Worm (Caenorhabditis elegans) whole organism, young adult: ENCODE results near the gene str-176.
A peak's percentile ranks its signal among the peaks of the same experiment; 100 is the strongest.

Experiments
- B0336.3 ChIP-seq: fragments of 200-800 bp; sonication (Bioruptor generic); IDR thresholded peaks from 2 replicates; pipeline ENCODE4 v1.3.6; 2022; ENCODE audit warnings: missing genetic modification characterization, missing compliant biosample characterization
- C06A6.2 ChIP-seq: fragments of 200-800 bp; sonication (Bioruptor generic); conservative IDR thresholded peaks from 2 replicates; pipeline ENCODE4 v1.3.6; 2022; ENCODE audit warnings: missing genetic modification characterization, missing compliant biosample characterization
- F57A8.1 ChIP-seq: fragments of 200-800 bp; sonication (Bioruptor generic); optimal IDR thresholded peaks from 2 replicates; lab custom pipeline; 2018; ENCODE audit warnings: mild to moderate bottlenecking, missing genetic modification characterization, moderate library complexity, missing compliant biosample characterization
- F57C9.4 ChIP-seq: sonication (generic microtip); optimal IDR thresholded peaks from 2 replicates; lab custom pipeline; 2017; ENCODE audit warnings: mild to moderate bottlenecking, missing genetic modification characterization, missing compliant biosample characterization
- Y53F4B.3 ChIP-seq: fragments of 200-800 bp; sonication (Bioruptor generic); IDR thresholded peaks from 2 replicates; pipeline ENCODE4 v1.3.6; 2022; ENCODE audit warnings: missing genetic modification reagents, missing genetic modification characterization, missing compliant biosample characterization
- Y53G8AR.9 ChIP-seq: fragments of 200-800 bp; sonication (Bioruptor generic); conservative IDR thresholded peaks from 2 replicates; pipeline ENCODE4 v1.3.6; 2022; ENCODE audit warnings: missing genetic modification reagents, missing genetic modification characterization, missing compliant biosample characterization
- Y95B8A.8 ChIP-seq: fragments of 200-800 bp; sonication (Bioruptor generic); IDR thresholded peaks from 2 replicates; pipeline ENCODE4 v1.3.6; 2022; ENCODE audit warnings: missing genetic modification reagents, missing genetic modification characterization, missing compliant biosample characterization
- akir-1 ChIP-seq: fragments of 200-800 bp; sonication (Bioruptor generic); optimal IDR thresholded peaks from 2 replicates; lab custom pipeline; 2018; ENCODE audit warnings: mild to moderate bottlenecking, missing genetic modification characterization, moderate library complexity, missing compliant biosample characterization
- aptf-2 ChIP-seq: fragments of 200-800 bp; sonication (Bioruptor generic); conservative IDR thresholded peaks from 2 replicates; pipeline ENCODE4 v1.3.6; 2022; ENCODE audit warnings: missing genetic modification reagents, missing genetic modification characterization, missing compliant biosample characterization
- atf-7 ChIP-seq: sonication (generic microtip); optimal IDR thresholded peaks from 2 replicates; lab custom pipeline; 2017; ENCODE audit warnings: mild to moderate bottlenecking, missing genetic modification characterization, missing compliant biosample characterization
- attf-6 ChIP-seq: fragments of 200-800 bp; sonication (Bioruptor generic); IDR thresholded peaks from 2 replicates; pipeline ENCODE4 v1.3.6; 2022; ENCODE audit warnings: missing genetic modification reagents, missing genetic modification characterization, missing compliant biosample characterization
- bed-1 ChIP-seq: fragments of 200-800 bp; sonication (Bioruptor generic); IDR thresholded peaks from 2 replicates; pipeline ENCODE4 v1.3.6; 2022; ENCODE audit warnings: missing genetic modification reagents, missing genetic modification characterization, missing compliant biosample characterization
- cebp-1 ChIP-seq, 2 experiments: fragments of 200-800 bp in 1 of 2; sonication (Bioruptor generic) in 1 of 2; sonication (generic microtip) in 1 of 2; IDR thresholded peaks in 1 of 2; optimal IDR thresholded peaks in 1 of 2; 2 replicates each; pipeline versions ENCODE4 v1.3.6 to Lab custom; 2017 to 2022; ENCODE audit warnings: missing compliant biosample characterization in 2 of 2, missing genetic modification characterization in 2 of 2, mild to moderate bottlenecking in 1 of 2, missing genetic modification reagents in 1 of 2, moderate library complexity in 1 of 2
- cebp-2 ChIP-seq: fragments of 200-800 bp; sonication (Bioruptor generic); IDR thresholded peaks from 2 replicates; pipeline ENCODE4 v1.3.6; 2022; ENCODE audit warnings: missing genetic modification characterization, missing compliant biosample characterization
- ceh-40 ChIP-seq: fragments of 200-800 bp; sonication (Bioruptor generic); IDR thresholded peaks from 2 replicates; pipeline ENCODE4 v1.3.6; 2022; ENCODE audit warnings: missing genetic modification characterization, missing compliant biosample characterization
- egl-18 ChIP-seq: fragments of 200-800 bp; sonication (Bioruptor generic); IDR thresholded peaks from 2 replicates; pipeline ENCODE4 v1.3.6; 2022; ENCODE audit warnings: missing genetic modification reagents, missing genetic modification characterization, missing compliant biosample characterization
- ekl-4 ChIP-seq: fragments of 200-800 bp; sonication (Bioruptor generic); IDR thresholded peaks from 2 replicates; pipeline ENCODE4 v1.3.6; 2022; ENCODE audit warnings: missing genetic modification reagents, missing genetic modification characterization, missing compliant biosample characterization
- hlh-12 ChIP-seq: sonication (generic microtip); optimal IDR thresholded peaks from 2 replicates; lab custom pipeline; 2016; ENCODE audit warnings: missing genetic modification characterization, missing compliant biosample characterization
- hlh-26 ChIP-seq: fragments of 200-800 bp; sonication (Bioruptor generic); conservative IDR thresholded peaks from 2 replicates; pipeline ENCODE4 v1.3.6; 2022; ENCODE audit warnings: missing genetic modification reagents, missing genetic modification characterization, missing compliant biosample characterization
- hrde-1 ChIP-seq: sonication (generic microtip); optimal IDR thresholded peaks from 2 replicates; lab custom pipeline; 2016; ENCODE audit warnings: missing genetic modification characterization, mild to moderate bottlenecking, missing compliant biosample characterization, moderate library complexity, missing genotype, missing genetic modification reagents, borderline replicate concordance
- hsf-1 ChIP-seq: fragments of 200-800 bp; sonication (Bioruptor generic); IDR thresholded peaks from 2 replicates; pipeline ENCODE4 v1.3.6; 2022; ENCODE audit warnings: missing genetic modification reagents, missing genetic modification characterization, missing compliant biosample characterization
- lag-1 ChIP-seq: fragments of 200-800 bp; sonication (Bioruptor generic); IDR thresholded peaks from 2 replicates; pipeline ENCODE4 v1.3.6; 2022; ENCODE audit warnings: missing genetic modification reagents, missing genetic modification characterization, missing compliant biosample characterization
- lin-40 ChIP-seq: sonication (generic microtip); optimal IDR thresholded peaks from 2 replicates; lab custom pipeline; 2016; ENCODE audit warnings: missing genetic modification characterization, mild to moderate bottlenecking, missing compliant biosample characterization, missing genotype, missing genetic modification reagents
- lin-54 ChIP-seq: fragments of 200-800 bp; sonication (Bioruptor generic); optimal IDR thresholded peaks from 2 replicates; lab custom pipeline; 2018; ENCODE audit warnings: mild to moderate bottlenecking, missing genetic modification characterization, missing compliant biosample characterization
- mes-4 ChIP-seq: sonication (generic microtip); optimal IDR thresholded peaks from 2 replicates; lab custom pipeline; 2016; ENCODE audit warnings: missing genotype, missing genetic modification characterization, missing compliant biosample characterization
- nfyb-1 ChIP-seq: fragments of 200-800 bp; sonication (Bioruptor generic); IDR thresholded peaks from 2 replicates; pipeline ENCODE4 v1.3.6; 2022; ENCODE audit warnings: missing genetic modification reagents, missing genetic modification characterization, missing compliant biosample characterization
- nhr-80 ChIP-seq: sonication (generic microtip); optimal IDR thresholded peaks from 2 replicates; lab custom pipeline; 2016; ENCODE audit warnings: missing genetic modification characterization, missing compliant biosample characterization
- repo-1 ChIP-seq: sonication (generic microtip); optimal IDR thresholded peaks from 2 replicates; lab custom pipeline; 2017; ENCODE audit warnings: mild to moderate bottlenecking, missing genetic modification characterization, missing compliant biosample characterization
- rpc-1 ChIP-seq, 2 experiments: fragments of 150-350 bp in 1 of 2; sonication (generic microtip) in 1 of 2; optimal IDR thresholded peaks; 2 replicates each; lab custom pipeline; 2014 to 2018; ENCODE audit warnings: missing biosample characterization in 1 of 2, missing genetic modification characterization in 1 of 2, missing genetic modification reagents in 1 of 2, missing genotype in 1 of 2
- sea-2 ChIP-seq: fragments of 200-800 bp; sonication (Bioruptor generic); IDR thresholded peaks from 2 replicates; pipeline ENCODE4 v1.3.6; 2022; ENCODE audit warnings: missing genetic modification characterization, missing compliant biosample characterization
- somi-1 ChIP-seq: fragments of 200-800 bp; sonication (Bioruptor generic); optimal IDR thresholded peaks from 2 replicates; lab custom pipeline; 2018; ENCODE audit warnings: mild to moderate bottlenecking, missing genetic modification characterization, missing compliant biosample characterization
- tbx-9 ChIP-seq: sonication (generic microtip); optimal IDR thresholded peaks from 2 replicates; lab custom pipeline; 2016; ENCODE audit warnings: borderline replicate concordance, missing genetic modification characterization, inconsistent platforms, missing compliant biosample characterization
- tlf-1 ChIP-seq: fragments of 200-800 bp; sonication (Bioruptor generic); optimal IDR thresholded peaks from 2 replicates; lab custom pipeline; 2018; ENCODE audit warnings: mild to moderate bottlenecking, missing genetic modification characterization, missing compliant biosample characterization
- ztf-3 ChIP-seq: fragments of 200-800 bp; sonication (Bioruptor generic); optimal IDR thresholded peaks from 2 replicates; lab custom pipeline; 2018; ENCODE audit warnings: mild to moderate bottlenecking, missing genetic modification characterization, missing compliant biosample characterization
- ztf-6 ChIP-seq: fragments of 200-800 bp; sonication (Bioruptor generic); IDR thresholded peaks from 2 replicates; pipeline ENCODE4 v1.3.6; 2022; ENCODE audit warnings: missing genetic modification reagents, missing genetic modification characterization, missing compliant biosample characterization

The str-176 gene

DNA sequence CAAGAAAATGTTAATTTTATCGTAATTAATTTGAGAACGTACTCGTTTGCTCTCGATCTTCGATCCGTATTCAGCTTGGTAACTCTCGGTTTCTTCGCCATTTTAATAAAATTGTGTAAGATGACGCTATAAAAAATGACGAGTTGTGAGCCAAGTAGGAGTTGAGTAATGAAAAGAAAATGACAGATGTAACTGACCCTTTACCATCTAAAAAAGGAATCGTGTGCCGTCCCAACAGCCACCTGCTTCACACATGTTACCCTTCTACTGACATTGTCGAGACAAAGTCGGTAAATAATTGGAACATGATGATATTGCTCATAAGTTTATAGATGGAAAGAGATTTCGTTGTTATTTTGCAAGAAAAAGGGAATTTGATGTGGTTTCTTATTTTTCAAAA, 15.7 kb upstream of the str-176 start, which contains the start of gene hlh-12:
Gene hlh-12, minus strand, starts transcription at position 101 of the 400 bp plus-strand sequence.
- TF ChIP-seq lag-1 (GFP tag; lab: Robert Waterston, UW), result no peak
- TF ChIP-seq ceh-40 (GFP tag; lab: Robert Waterston, UW), result no peak
- TF ChIP-seq attf-6 (GFP tag; lab: Robert Waterston, UW), result no peak
- TF ChIP-seq F57A8.1 (GFP tag; lab: Kevin White, UChicago), result no peak
- TF ChIP-seq sea-2 (GFP tag; lab: Robert Waterston, UW), result no peak
- no peak for TF ChIP-seq lin-54 (GFP tag; lab: Kevin White, UChicago)
- no peak for TF ChIP-seq hrde-1 (tag; lab: Kevin White, UChicago)

DNA sequence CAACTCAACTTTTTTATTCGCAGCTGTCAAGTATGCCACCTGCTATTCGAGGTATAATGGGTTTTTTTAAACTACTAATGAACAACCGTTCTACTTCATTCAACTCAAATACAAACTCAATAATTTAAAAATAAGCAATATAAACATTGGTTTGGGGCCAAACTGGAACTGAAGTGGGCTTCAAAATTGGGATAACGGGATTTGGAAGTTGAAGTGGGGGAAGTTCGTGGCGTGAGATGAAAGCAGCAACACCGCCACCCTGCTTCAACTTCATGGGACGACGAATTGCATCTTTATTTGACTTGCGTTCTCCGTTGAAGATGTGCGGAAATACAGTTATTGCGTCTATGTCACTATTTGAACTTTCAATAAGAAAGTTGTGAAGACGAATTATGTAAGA, 14.9 kb upstream of the str-176 start:
- TF ChIP-seq ztf-6 (GFP tag; lab: Robert Waterston, UW) (no peak), hlh-12 (tag; lab: Kevin White, UChicago) (no peak), rpc-1 (optimal IDR thresholded peaks at IDR 0.05; lab: Kevin White, UChicago) (no peak), rpc-1 (tag; optimal IDR thresholded peaks at IDR 0.05; lab: Kevin White, UChicago) (no peak), cebp-1 (GFP tag; IDR thresholded peaks at IDR 0.05; lab: Robert Waterston, UW) (no peak), cebp-1 (tag; optimal IDR thresholded peaks at IDR 0.05; lab: Kevin White, UChicago) (peak; percentile 0), B0336.3 (peak; percentile 41), egl-18 (GFP tag; lab: Robert Waterston, UW) (no peak), tlf-1 (no peak), F57C9.4 (tag; lab: Kevin White, UChicago) (no peak), nhr-80 (tag; lab: Kevin White, UChicago) (no peak), aptf-2 (no peak), akir-1 (GFP tag; lab: Kevin White, UChicago) (no peak), hsf-1 (GFP tag; lab: Robert Waterston, UW) (no peak), nfyb-1 (0 out of 2 replicates have a peak, but pooled peaks have one; percentile 27), ekl-4 (no peak), somi-1 (GFP tag; lab: Kevin White, UChicago) (no peak), atf-7 (tag; lab: Kevin White, UChicago) (peak; percentile 20), Y53G8AR.9 (GFP tag; lab: Robert Waterston, UW) (0 out of 2 replicates have a peak, but pooled peaks have one; percentile 35), ztf-3 (GFP tag; lab: Kevin White, UChicago) (no peak), repo-1 (peak; percentile 21), cebp-2 (GFP tag; lab: Robert Waterston, UW) (no peak), lin-40 (tag; lab: Kevin White, UChicago) (no peak), hlh-26 (GFP tag; lab: Robert Waterston, UW) (no peak), Y95B8A.8 (GFP tag; lab: Robert Waterston, UW) (no peak)
- TF ChIP-seq, all 124 proteins: peak for 6

ce11 chrIV:8476880-8477279, 13.3 kb upstream of the str-176 start, which contains the start of gene spp-10:
spp-10 (plus strand) TSS chrIV:8477180.
- TF ChIP-seq mes-4 (tag; lab: Kevin White, UChicago), result no peak
- TF ChIP-seq Y53F4B.3 (GFP tag; lab: Robert Waterston, UW), result no peak
- TF ChIP-seq C06A6.2 (GFP tag; lab: Robert Waterston, UW), result no peak
- TF ChIP-seq tbx-9, result no peak
- no peak for TF ChIP-seq ztf-6 (GFP tag; lab: Robert Waterston, UW)
- TF ChIP-seq bed-1 (GFP tag; lab: Robert Waterston, UW), result no peak
- TF ChIP-seq, all 124 proteins: peak for 0
